Fruit fly (Drosophila melanogaster) whole organism, larva: ENCODE data around the gene CG13693.

ENCODE experiments used
- noc ChIP-seq: fragments of 200-800 bp; sonication (Bioruptor generic); optimal IDR thresholded peaks from 3 replicates; lab custom pipeline; 2019; ENCODE audit warnings: missing biosample characterization, mild to moderate bottlenecking, missing genetic modification characterization, moderate library complexity

Gene CG13693

DNA sequence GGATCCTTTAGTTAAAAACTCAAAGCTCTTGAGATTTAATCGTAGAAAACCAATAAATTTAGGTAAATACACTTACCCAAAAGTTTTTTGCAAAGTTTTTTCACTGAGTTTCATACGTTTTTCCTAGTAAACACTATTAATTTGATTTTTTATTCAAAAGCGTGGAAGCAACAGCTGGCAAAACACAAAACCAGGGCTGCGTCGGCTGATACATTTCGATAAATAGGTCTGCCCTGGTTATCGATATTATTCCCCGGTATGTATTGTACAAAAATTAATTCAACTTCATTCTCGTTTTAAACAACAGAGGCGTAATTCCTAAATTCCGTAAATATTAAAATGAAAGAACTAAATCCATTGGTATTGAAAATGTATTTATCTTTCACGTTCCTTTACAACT, 39.3 kb downstream of the CG13693 start, which contains the start of gene Dus1:
Gene Dus1 (minus strand): TSS at position 192 of the 400 bp plus-strand sequence.
- no peak for TF ChIP-seq noc (tag; lab: Kevin White, UChicago)

- TF ChIP-seq noc (tag; lab: Kevin White, UChicago) = no peak
Observed at dm6 chr2L:273603-274002, 41.3 kb downstream of the CG13693 start, which contains the start of the genes mbm and CG11555. mbm (minus strand) TSS chr2L:273715. CG11555 (plus strand) TSS chr2L:273836.

DNA sequence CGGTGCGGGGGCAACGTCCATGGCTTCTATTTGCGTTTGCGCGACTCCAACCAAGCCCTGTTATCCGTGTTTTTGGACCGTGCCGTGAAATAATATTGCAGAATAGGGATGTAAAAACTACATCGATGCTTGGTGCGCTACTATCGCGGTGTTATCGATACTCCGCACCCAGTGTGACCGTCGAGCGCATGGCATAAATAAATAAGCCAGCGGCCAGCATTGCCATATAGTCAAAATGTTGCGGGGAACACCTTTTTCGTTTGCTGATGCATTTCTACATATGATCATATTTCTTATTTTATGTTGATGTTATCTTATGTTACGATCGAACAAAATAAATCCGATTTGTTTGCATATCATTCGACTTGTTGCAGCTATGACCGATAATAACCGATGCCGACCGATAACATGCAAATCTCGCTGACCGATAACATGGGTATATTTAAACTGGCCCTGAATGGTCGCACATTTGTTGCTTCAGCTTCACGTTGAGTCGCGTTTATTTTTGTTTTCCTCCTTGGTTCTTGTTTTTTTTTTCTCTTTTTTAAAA, 44.9 kb downstream of the CG13693 start, which contains the start of gene smo:
Gene smo (plus strand): TSS at position 461 of the 550 bp plus-strand sequence.
- TF ChIP-seq noc (tag; lab: Kevin White, UChicago) = no peak

- no peak for TF ChIP-seq noc (tag; lab: Kevin White, UChicago)
Observed at dm6 chr2L:278134-278533, 45.8 kb downstream of the CG13693 start, which contains the start of gene CG17078. CG17078 (minus strand) TSS chr2L:278234.

DNA sequence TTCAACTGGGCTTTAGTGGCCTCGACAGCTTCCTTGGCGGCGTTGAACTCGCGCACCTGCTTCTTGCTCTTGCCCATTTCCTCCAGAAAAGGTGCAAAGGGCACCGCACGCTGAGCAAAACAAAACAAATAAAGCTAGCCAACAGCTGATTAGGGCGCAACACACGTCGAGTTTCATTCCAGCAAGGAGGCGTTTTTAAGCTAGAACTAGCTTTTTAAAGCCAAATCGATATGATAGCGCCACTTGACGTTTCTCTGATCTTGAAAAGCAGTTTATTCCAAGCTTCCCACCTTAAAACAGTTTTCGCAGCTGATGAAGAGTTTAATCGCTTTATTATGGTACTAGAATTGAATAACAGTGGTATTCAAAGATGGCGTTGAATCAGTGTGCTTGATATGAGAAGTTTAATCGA, 50.8 kb downstream of the CG13693 start, which contains the start of gene CG11601:
Gene CG11601 (minus strand): TSS at position 199 of the 412 bp plus-strand sequence.
- no peak for TF ChIP-seq noc (tag; lab: Kevin White, UChicago)
